Worm (Caenorhabditis elegans) whole organism, L2 larva: Measurements from ENCODE around the gene T03G11.9.

Source experiments
- aly-2 ChIP-seq: fragments of 150-350 bp; optimal IDR thresholded peaks from 2 replicates; lab custom pipeline; 2014; ENCODE audit warnings: missing biosample characterization, missing genetic modification characterization
- lin-13 ChIP-seq: fragments of 150-350 bp; optimal IDR thresholded peaks from 2 replicates; lab custom pipeline; 2014; ENCODE audit warnings: missing biosample characterization, missing genetic modification reagents, missing genetic modification characterization
- nhr-23 ChIP-seq: fragments of 150-350 bp; optimal IDR thresholded peaks from 2 replicates; lab custom pipeline; 2014; ENCODE audit warnings: missing biosample characterization, missing genetic modification reagents, missing genetic modification characterization
- skn-1 ChIP-seq: sonication (generic microtip); optimal IDR thresholded peaks from 2 replicates; lab custom pipeline; 2017; ENCODE audit warnings: missing biosample characterization, missing genetic modification characterization
- unc-39 ChIP-seq: fragments of 150-350 bp; optimal IDR thresholded peaks from 2 replicates; lab custom pipeline; 2014; ENCODE audit warnings: missing biosample characterization, missing genetic modification characterization
- unc-55 ChIP-seq: fragments of 150-350 bp; sonication (generic microtip); optimal IDR thresholded peaks from 3 replicates; lab custom pipeline; 2014; ENCODE audit warnings: missing biosample characterization, missing genetic modification reagents, missing genetic modification characterization
- ztf-4 ChIP-seq: fragments of 150-350 bp; optimal IDR thresholded peaks from 2 replicates; lab custom pipeline; 2014; ENCODE audit warnings: missing biosample characterization, missing genetic modification characterization

- no peak for TF ChIP-seq skn-1 (tag; lab: Kevin White, UChicago)
- TF ChIP-seq unc-39 (tag; lab: Kevin White, UChicago) = no peak
- TF ChIP-seq nhr-23 (tag; lab: Kevin White, UChicago) = no peak
- TF ChIP-seq ztf-4 = no peak
- no peak for TF ChIP-seq lin-13 (GFP tag; lab: Kevin White, UChicago)
- TF ChIP-seq unc-55 = no peak
- no peak for TF ChIP-seq aly-2 (tag; lab: Kevin White, UChicago)
Observed at ce11 chrX:5208831-5209230, 24.8 kb downstream of the T03G11.9 start.
